Worm (Caenorhabditis elegans) whole organism, young adult: ENCODE measurements around the gene acp-1.

Source experiments
- B0019.2 ChIP-seq: fragments of 200-800 bp; sonication (Bioruptor generic); conservative IDR thresholded peaks from 2 replicates; pipeline ENCODE4 v1.3.6; 2022; ENCODE audit warnings: missing genetic modification reagents, missing genetic modification characterization, missing compliant biosample characterization
- B0035.1 ChIP-seq: sonication (generic microtip); optimal IDR thresholded peaks from 2 replicates; lab custom pipeline; 2016; ENCODE audit warnings: missing genetic modification characterization, mild to moderate bottlenecking, missing compliant biosample characterization, missing genotype, missing genetic modification reagents
- D2030.7 ChIP-seq: fragments of 200-800 bp; sonication (Bioruptor generic); IDR thresholded peaks from 2 replicates; pipeline ENCODE4 v1.3.6; 2022; ENCODE audit warnings: missing genetic modification reagents, missing genetic modification characterization, missing compliant biosample characterization
- F37B4.10 ChIP-seq: fragments of 200-800 bp; sonication (Bioruptor generic); IDR thresholded peaks from 2 replicates; pipeline ENCODE4 v1.3.6; 2022; ENCODE audit warnings: missing genetic modification characterization, missing compliant biosample characterization
- F39B2.1 ChIP-seq: fragments of 200-800 bp; sonication (Bioruptor generic); IDR thresholded peaks from 2 replicates; pipeline ENCODE4 v1.3.6; 2022; ENCODE audit warnings: missing genetic modification reagents, missing genetic modification characterization, missing compliant biosample characterization
- F52B5.7 ChIP-seq: sonication (generic microtip); optimal IDR thresholded peaks from 2 replicates; lab custom pipeline; 2016; ENCODE audit warnings: mild to moderate bottlenecking, missing genetic modification characterization, missing compliant biosample characterization
- K11D2.4 ChIP-seq: fragments of 200-800 bp; sonication (Bioruptor generic); IDR thresholded peaks from 2 replicates; pipeline ENCODE4 v1.3.6; 2022; ENCODE audit warnings: missing genetic modification reagents, missing genetic modification characterization, missing compliant biosample characterization
- K12H6.12 ChIP-seq: fragments of 200-800 bp; sonication (Bioruptor generic); optimal IDR thresholded peaks from 2 replicates; lab custom pipeline; 2018; ENCODE audit warnings: mild to moderate bottlenecking, missing genetic modification characterization, missing compliant biosample characterization
- T26A5.8 ChIP-seq: sonication (generic microtip); optimal IDR thresholded peaks from 2 replicates; lab custom pipeline; 2016; ENCODE audit warnings: missing genetic modification characterization, missing compliant biosample characterization
- Y79H2A.3 ChIP-seq: fragments of 200-800 bp; sonication (Bioruptor generic); conservative IDR thresholded peaks from 2 replicates; pipeline ENCODE4 v1.3.6; 2022; ENCODE audit warnings: missing genetic modification reagents, missing genetic modification characterization, missing compliant biosample characterization
- ZK185.1 ChIP-seq: sonication (generic microtip); optimal IDR thresholded peaks from 2 replicates; lab custom pipeline; 2016; ENCODE audit warnings: mild to moderate bottlenecking, missing genetic modification characterization, missing compliant biosample characterization; ENCODE audit not compliant: poor library complexity, severe bottlenecking
- akir-1 ChIP-seq: fragments of 200-800 bp; sonication (Bioruptor generic); optimal IDR thresholded peaks from 2 replicates; lab custom pipeline; 2018; ENCODE audit warnings: mild to moderate bottlenecking, missing genetic modification characterization, moderate library complexity, missing compliant biosample characterization
- atf-7 ChIP-seq: sonication (generic microtip); optimal IDR thresholded peaks from 2 replicates; lab custom pipeline; 2017; ENCODE audit warnings: mild to moderate bottlenecking, missing genetic modification characterization, missing compliant biosample characterization
- attf-6 ChIP-seq: fragments of 200-800 bp; sonication (Bioruptor generic); IDR thresholded peaks from 2 replicates; pipeline ENCODE4 v1.3.6; 2022; ENCODE audit warnings: missing genetic modification reagents, missing genetic modification characterization, missing compliant biosample characterization
- ceh-27 ChIP-seq: fragments of 200-800 bp; sonication (Bioruptor generic); optimal IDR thresholded peaks from 2 replicates; lab custom pipeline; 2018; ENCODE audit warnings: mild to moderate bottlenecking, missing genetic modification characterization, moderate library complexity, missing compliant biosample characterization
- ceh-79 ChIP-seq: sonication (generic microtip); optimal IDR thresholded peaks from 2 replicates; lab custom pipeline; 2017; ENCODE audit warnings: mild to moderate bottlenecking, missing genetic modification characterization, missing compliant biosample characterization
- die-1 ChIP-seq: sonication (generic microtip); optimal IDR thresholded peaks from 2 replicates; lab custom pipeline; 2016; ENCODE audit warnings: missing genotype, mild to moderate bottlenecking, missing genetic modification characterization, missing compliant biosample characterization
- dox-1 ChIP-seq: fragments of 200-800 bp; sonication (Bioruptor generic); IDR thresholded peaks from 2 replicates; pipeline ENCODE4 v1.3.6; 2022; ENCODE audit warnings: missing genetic modification reagents, missing genetic modification characterization, missing compliant biosample characterization
- dpl-1 ChIP-seq: fragments of 150-350 bp; optimal IDR thresholded peaks from 2 replicates; lab custom pipeline; 2014; ENCODE audit warnings: missing biosample characterization, missing genetic modification reagents, missing genetic modification characterization
- egrh-3 ChIP-seq: fragments of 200-800 bp; sonication (Bioruptor generic); IDR thresholded peaks from 2 replicates; pipeline ENCODE4 v1.3.6; 2022; ENCODE audit warnings: missing genetic modification reagents, missing genetic modification characterization, missing compliant biosample characterization
- ets-4 ChIP-seq: fragments of 200-800 bp; sonication (Bioruptor generic); optimal IDR thresholded peaks from 2 replicates; lab custom pipeline; 2018; ENCODE audit warnings: mild to moderate bottlenecking, missing genetic modification characterization, missing compliant biosample characterization
- gei-17 ChIP-seq: fragments of 200-800 bp; sonication (Bioruptor generic); optimal IDR thresholded peaks from 2 replicates; lab custom pipeline; 2018; ENCODE audit warnings: mild to moderate bottlenecking, missing genetic modification characterization, missing compliant biosample characterization
- hmg-1.2 ChIP-seq: fragments of 200-800 bp; sonication (Bioruptor generic); IDR thresholded peaks from 2 replicates; pipeline ENCODE4 v1.3.6; 2022; ENCODE audit warnings: missing genetic modification reagents, missing genetic modification characterization, missing compliant biosample characterization
- hrde-1 ChIP-seq: sonication (generic microtip); optimal IDR thresholded peaks from 2 replicates; lab custom pipeline; 2016; ENCODE audit warnings: missing genetic modification characterization, mild to moderate bottlenecking, missing compliant biosample characterization, moderate library complexity, missing genotype, missing genetic modification reagents, borderline replicate concordance
- hsf-1 ChIP-seq: fragments of 200-800 bp; sonication (Bioruptor generic); IDR thresholded peaks from 2 replicates; pipeline ENCODE4 v1.3.6; 2022; ENCODE audit warnings: missing genetic modification reagents, missing genetic modification characterization, missing compliant biosample characterization
- lag-1 ChIP-seq: fragments of 200-800 bp; sonication (Bioruptor generic); IDR thresholded peaks from 2 replicates; pipeline ENCODE4 v1.3.6; 2022; ENCODE audit warnings: missing genetic modification reagents, missing genetic modification characterization, missing compliant biosample characterization
- lin-35 ChIP-seq, 3 experiments: fragments of 150-350 bp in 2 of 3; sonication (generic microtip) in 1 of 3; optimal IDR thresholded peaks; 2 replicates each; lab custom pipeline; 2014 to 2018; ENCODE audit warnings: missing biosample characterization in 3 of 3, missing genetic modification characterization in 3 of 3, missing genetic modification reagents in 3 of 3
- lin-40 ChIP-seq: sonication (generic microtip); optimal IDR thresholded peaks from 2 replicates; lab custom pipeline; 2016; ENCODE audit warnings: missing genetic modification characterization, mild to moderate bottlenecking, missing compliant biosample characterization, missing genotype, missing genetic modification reagents
- lin-54 ChIP-seq: fragments of 200-800 bp; sonication (Bioruptor generic); optimal IDR thresholded peaks from 2 replicates; lab custom pipeline; 2018; ENCODE audit warnings: mild to moderate bottlenecking, missing genetic modification characterization, missing compliant biosample characterization
- madf-10 ChIP-seq: sonication (generic microtip); optimal IDR thresholded peaks from 2 replicates; lab custom pipeline; 2016; ENCODE audit warnings: mild to moderate bottlenecking, missing genetic modification characterization, missing compliant biosample characterization
- madf-8 ChIP-seq: fragments of 200-800 bp; sonication (Bioruptor generic); conservative IDR thresholded peaks from 2 replicates; pipeline ENCODE4 v1.3.6; 2022; ENCODE audit warnings: missing genetic modification reagents, missing genetic modification characterization, missing compliant biosample characterization
- mel-28 ChIP-seq: sonication (generic microtip); optimal IDR thresholded peaks from 2 replicates; lab custom pipeline; 2016; ENCODE audit warnings: borderline replicate concordance, mild to moderate bottlenecking, missing genetic modification characterization, missing compliant biosample characterization
- mes-4 ChIP-seq: sonication (generic microtip); optimal IDR thresholded peaks from 2 replicates; lab custom pipeline; 2016; ENCODE audit warnings: missing genotype, missing genetic modification characterization, missing compliant biosample characterization
- nfya-2 ChIP-seq: fragments of 200-800 bp; sonication (Bioruptor generic); IDR thresholded peaks from 2 replicates; pipeline ENCODE4 v1.3.6; 2022; ENCODE audit warnings: missing genetic modification reagents, missing genetic modification characterization, missing compliant biosample characterization
- nfyb-1 ChIP-seq: fragments of 200-800 bp; sonication (Bioruptor generic); IDR thresholded peaks from 2 replicates; pipeline ENCODE4 v1.3.6; 2022; ENCODE audit warnings: missing genetic modification reagents, missing genetic modification characterization, missing compliant biosample characterization
- nhr-179 ChIP-seq: sonication (generic microtip); optimal IDR thresholded peaks from 2 replicates; lab custom pipeline; 2016; ENCODE audit warnings: mild to moderate bottlenecking, missing genetic modification characterization, missing compliant biosample characterization
- rcor-1 ChIP-seq: fragments of 200-800 bp; sonication (Bioruptor generic); IDR thresholded peaks from 2 replicates; pipeline ENCODE4 v1.3.6; 2022; ENCODE audit warnings: missing genetic modification reagents, missing genetic modification characterization, missing compliant biosample characterization
- repo-1 ChIP-seq: sonication (generic microtip); optimal IDR thresholded peaks from 2 replicates; lab custom pipeline; 2017; ENCODE audit warnings: mild to moderate bottlenecking, missing genetic modification characterization, missing compliant biosample characterization
- snpc-1.1 ChIP-seq: sonication (generic microtip); optimal IDR thresholded peaks from 2 replicates; lab custom pipeline; 2017; ENCODE audit warnings: missing genetic modification characterization, mild to moderate bottlenecking, missing compliant biosample characterization, antibody characterized with exemption, moderate library complexity, missing genotype, missing genetic modification reagents; ENCODE audit not compliant: insufficient read depth
- snpc-1.3 ChIP-seq: sonication (generic microtip); optimal IDR thresholded peaks from 2 replicates; lab custom pipeline; 2017; ENCODE audit warnings: missing genetic modification characterization, mild to moderate bottlenecking, missing compliant biosample characterization, antibody characterized with exemption, moderate library complexity, missing genotype, missing genetic modification reagents; ENCODE audit not compliant: insufficient read depth
- snpc-4 ChIP-seq, 5 experiments: fragments of 150-350 bp in 1 of 5; sonication (generic microtip) in 4 of 5; optimal IDR thresholded peaks; 2 replicates each; lab custom pipeline; 2014 to 2018; ENCODE audit warnings: missing genetic modification characterization in 5 of 5, missing biosample characterization in 3 of 5, antibody characterized with exemption in 2 of 5, mild to moderate bottlenecking in 2 of 5, missing compliant biosample characterization in 2 of 5, missing genotype in 2 of 5, moderate library complexity in 2 of 5, missing genetic modification reagents in 1 of 5
- tbp1 ChIP-seq: fragments of 200-800 bp; sonication (Bioruptor generic); optimal IDR thresholded peaks from 2 replicates; lab custom pipeline; 2018; ENCODE audit warnings: mild to moderate bottlenecking, missing genetic modification characterization, missing compliant biosample characterization
- tbx-9 ChIP-seq: sonication (generic microtip); optimal IDR thresholded peaks from 2 replicates; lab custom pipeline; 2016; ENCODE audit warnings: borderline replicate concordance, missing genetic modification characterization, inconsistent platforms, missing compliant biosample characterization
- zim-3 ChIP-seq: sonication (generic microtip); optimal IDR thresholded peaks from 2 replicates; lab custom pipeline; 2017; ENCODE audit warnings: mild to moderate bottlenecking, missing genetic modification characterization, moderate library complexity, missing compliant biosample characterization
- ztf-18 ChIP-seq: sonication (generic microtip); optimal IDR thresholded peaks from 2 replicates; lab custom pipeline; 2016; ENCODE audit warnings: missing genotype, mild to moderate bottlenecking, missing genetic modification characterization, missing compliant biosample characterization
- ztf-25 ChIP-seq: fragments of 200-800 bp; sonication (Bioruptor generic); IDR thresholded peaks from 2 replicates; pipeline ENCODE4 v1.3.6; 2022; ENCODE audit warnings: missing genetic modification reagents, missing genetic modification characterization, missing compliant biosample characterization
- ztf-6 ChIP-seq: fragments of 200-800 bp; sonication (Bioruptor generic); IDR thresholded peaks from 2 replicates; pipeline ENCODE4 v1.3.6; 2022; ENCODE audit warnings: missing genetic modification reagents, missing genetic modification characterization, missing compliant biosample characterization

acp-1 gene

ce11 chrX:3371264-3371663 lies 14.0 kb downstream of the acp-1 start (continued):
- TF ChIP-seq hmg-1.2 (GFP tag; lab: Robert Waterston, UW) (peak; percentile 83), hsf-1 (GFP tag; lab: Robert Waterston, UW) (no peak), mes-4 (tag; lab: Kevin White, UChicago) (peak; percentile 59), K11D2.4 (GFP tag; lab: Robert Waterston, UW) (peak; percentile 67), lin-54 (GFP tag; lab: Kevin White, UChicago) (peak; percentile 54), F52B5.7 (tag; lab: Kevin White, UChicago) (peak; percentile 75), egrh-3 (GFP tag; lab: Robert Waterston, UW) (peak; percentile 57; the same call in 1 of the 2 replicates), akir-1 (GFP tag; lab: Kevin White, UChicago) (peak; percentile 36), B0035.1 (tag; lab: Kevin White, UChicago) (peak; percentile 47), snpc-1.1 (peak; percentile 41), ztf-18 (tag; lab: Kevin White, UChicago) (peak; percentile 65), lin-40 (peak; percentile 74), nfyb-1 (GFP tag; lab: Robert Waterston, UW) (peak; percentile 90), die-1 (tag; lab: Kevin White, UChicago) (peak; percentile 90), snpc-1.3 (tag; lab: Kevin White, UChicago) (peak; percentile 62), madf-8 (GFP tag; lab: Robert Waterston, UW) (0 out of 2 replicates have a peak, but pooled peaks have one; percentile 5), snpc-4 (GFP tag; optimal IDR thresholded peaks at IDR 0.05; lab: Kevin White, UChicago) (peak; percentile 60), snpc-4 (tag; optimal IDR thresholded peaks at IDR 0.05; lab: Kevin White, UChicago) (peak; percentile 32 to 72 (median 56)), madf-10 (tag; lab: Kevin White, UChicago) (peak; percentile 79), ceh-79 (tag; lab: Kevin White, UChicago) (peak; percentile 35), repo-1 (tag; lab: Kevin White, UChicago) (peak; percentile 59), dpl-1 (GFP tag; lab: Kevin White, UChicago) (no peak), K12H6.12 (tag; lab: Kevin White, UChicago) (peak; percentile 52), lin-35 (GFP tag; optimal IDR thresholded peaks at IDR 0.05; lab: Kevin White, UChicago) (peak in 1 of 3 experiments; percentile 69), Y79H2A.3 (GFP tag; lab: Robert Waterston, UW) (no peak), F39B2.1 (no peak), attf-6 (GFP tag; lab: Robert Waterston, UW) (peak; percentile 50; the same call in 1 of the 2 replicates), ztf-25 (GFP tag; lab: Robert Waterston, UW) (peak; percentile 96), ZK185.1 (peak; percentile 83), nhr-179 (tag; lab: Kevin White, UChicago) (peak; percentile 20), F37B4.10 (GFP tag; lab: Robert Waterston, UW) (no peak), D2030.7 (GFP tag; lab: Robert Waterston, UW) (peak; percentile 73), tbx-9 (no peak), dox-1 (peak; percentile 85), mel-28 (tag; lab: Kevin White, UChicago) (no peak), nfya-2 (no peak), T26A5.8 (tag; lab: Kevin White, UChicago) (no peak), hrde-1 (no peak), ceh-27 (peak; percentile 74), gei-17 (peak; percentile 60), B0019.2 (GFP tag; lab: Robert Waterston, UW) (no peak), tbp1 (GFP tag; lab: Kevin White, UChicago) (peak; percentile 97), atf-7 (peak; percentile 44), ztf-6 (GFP tag; lab: Robert Waterston, UW) (0 out of 2 replicates have a peak, but pooled peaks have one; percentile 78), zim-3 (tag; lab: Kevin White, UChicago) (peak; percentile 46), rcor-1 (GFP tag; lab: Robert Waterston, UW) (peak; percentile 75), lag-1 (no peak), ets-4 (GFP tag; lab: Kevin White, UChicago) (peak; percentile 57)
